Fruit fly (Drosophila melanogaster) S2 (cell line): ENCODE results near the gene CG17560.

Experiments
- CG8478 ChIP-seq: fragments of >200 bp; optimal IDR thresholded peaks from 2 replicates; lab custom pipeline; 2018
- CTCF ChIP-seq, 2 experiments: fragments of >200 bp; optimal IDR thresholded peaks; 2 replicates each; lab custom pipeline; 2018

DNA sequence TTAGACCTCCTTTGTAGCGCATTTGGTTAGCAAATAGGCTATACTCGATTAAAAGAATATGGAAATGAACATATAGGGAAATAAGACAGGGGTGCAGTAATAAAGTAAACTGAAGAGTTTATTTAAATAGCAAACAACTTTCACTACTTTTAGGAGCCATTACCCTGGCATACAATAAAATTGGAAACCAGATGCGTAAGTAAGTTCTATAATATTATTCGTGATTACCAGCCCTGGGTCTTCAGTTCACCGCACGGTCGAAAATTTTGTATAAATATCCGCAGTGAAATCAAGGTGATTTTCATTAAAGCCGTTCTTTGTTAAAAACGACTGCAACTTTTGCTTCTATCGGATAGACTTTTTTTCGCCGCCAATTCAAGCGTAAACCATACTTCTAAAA is 2.7 kb upstream of the CG17560 start, which contains the start of gene CG17562:
- TF ChIP-seq CG8478 (lab: Kevin White, UChicago) (no peak), CTCF (optimal IDR thresholded peaks at IDR 0.05; lab: Kevin White, UChicago) (no peak)
